Worm (Caenorhabditis elegans) whole organism, dauer: Measurements from ENCODE around the gene T05C12.1.

ENCODE experiments used
- unc-62 ChIP-seq: sonication (generic microtip); optimal IDR thresholded peaks from 2 replicates; lab custom pipeline; 2017; ENCODE audit warnings: missing biosample characterization, missing genetic modification reagents, missing genetic modification characterization

The T05C12.1 gene

DNA sequence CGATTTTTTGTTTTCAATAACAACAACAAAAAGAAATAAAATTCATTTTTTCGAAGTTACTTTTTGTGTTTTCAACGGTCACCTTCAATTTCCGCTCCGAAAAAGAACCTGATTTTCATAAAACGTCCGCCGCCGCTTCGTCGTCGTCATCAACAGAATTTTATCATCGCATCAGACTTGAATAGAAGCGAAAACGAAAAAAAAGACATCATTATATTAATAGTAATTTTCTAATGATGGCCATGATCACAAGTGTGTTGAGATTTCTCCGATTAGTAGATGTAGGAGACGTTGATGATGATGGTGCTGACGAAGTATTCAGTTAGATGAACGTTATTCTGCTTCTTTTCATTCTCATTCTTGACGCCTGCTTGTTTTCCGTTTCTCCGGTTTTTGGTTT is 50.5 kb downstream of the T05C12.1 start:
- no peak for TF ChIP-seq unc-62 (GFP tag; lab: Kevin White, UChicago)
